Worm (Caenorhabditis elegans): ENCODE data around the gene vps-41.

- TF ChIP-seq nhr-129 (tag; optimal IDR thresholded peaks at IDR 0.05) (no peak), elt-1 (tag; optimal IDR thresholded peaks at IDR 0.05) (no peak), zag-1 (tag; optimal IDR thresholded peaks at IDR 0.05) (no peak), lin-13 (GFP tag; optimal IDR thresholded peaks at IDR 0.05) (no peak), mbf-1 (tag; optimal IDR thresholded peaks at IDR 0.05) (no peak), F13H6.1 (tag; optimal IDR thresholded peaks at IDR 0.05) (no peak), nhr-12 (tag; optimal IDR thresholded peaks at IDR 0.05) (no peak), nhr-10 (tag; optimal IDR thresholded peaks at IDR 0.05) (no peak), fos-1 (tag; optimal IDR thresholded peaks at IDR 0.05) (no peak), dmd-4 (tag; optimal IDR thresholded peaks at IDR 0.05) (no peak), lin-39 (tag; optimal IDR thresholded peaks at IDR 0.05) (no peak)
Observed at ce11 chrX:5309622-5310021, 26.0 kb downstream of the vps-41 start.

All from whole organism, L2 larva.